Worm (Caenorhabditis elegans): ENCODE data around the gene oac-8.

DNA sequence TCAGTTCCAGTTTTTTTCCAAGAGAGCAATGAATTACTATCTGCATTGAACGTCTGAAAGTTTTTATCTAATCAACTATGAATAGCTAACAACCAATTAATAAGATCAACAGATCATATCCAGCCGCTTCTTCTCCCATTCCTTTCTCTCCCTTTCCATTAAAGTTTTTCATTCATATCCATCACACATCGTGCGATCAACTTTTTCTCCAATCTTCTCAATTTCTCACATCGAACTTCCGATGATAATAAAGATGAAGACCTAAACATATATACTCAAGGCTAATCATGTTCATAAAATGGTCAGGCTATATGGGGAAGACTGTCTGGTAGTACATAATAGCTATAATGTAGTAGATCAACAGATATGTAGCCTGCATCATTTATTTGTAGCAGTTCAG lies 27.9 kb downstream of the oac-8 start:
- TF ChIP-seq unc-98 (GFP tag; IDR thresholded peaks at IDR 0.05) (no peak), lsy-2 (tag; optimal IDR thresholded peaks at IDR 0.05) (no peak), pag-3 (tag; optimal IDR thresholded peaks at IDR 0.05; ENCODE audit: borderline replicate concordance, insufficient read depth) (no peak), blmp-1 (tag; optimal IDR thresholded peaks at IDR 0.05) (peak; percentile 69), hpl-2 (GFP tag; optimal IDR thresholded peaks at IDR 0.05) (no peak), alr-1 (tag; optimal IDR thresholded peaks at IDR 0.05; ENCODE audit: borderline replicate concordance) (no peak), mab-9 (GFP tag; IDR thresholded peaks at IDR 0.05) (no peak), unc-30 (tag; optimal IDR thresholded peaks at IDR 0.05) (no peak)
